Fruit fly (Drosophila melanogaster) S2 (cell line): Measurements from ENCODE around the gene TwdlN.

Experiments
- CG8478 ChIP-seq: fragments of >200 bp; optimal IDR thresholded peaks from 2 replicates; lab custom pipeline; 2018
- CTCF ChIP-seq, 2 experiments: fragments of >200 bp; optimal IDR thresholded peaks; 2 replicates each; lab custom pipeline; 2018

The TwdlN gene

DNA sequence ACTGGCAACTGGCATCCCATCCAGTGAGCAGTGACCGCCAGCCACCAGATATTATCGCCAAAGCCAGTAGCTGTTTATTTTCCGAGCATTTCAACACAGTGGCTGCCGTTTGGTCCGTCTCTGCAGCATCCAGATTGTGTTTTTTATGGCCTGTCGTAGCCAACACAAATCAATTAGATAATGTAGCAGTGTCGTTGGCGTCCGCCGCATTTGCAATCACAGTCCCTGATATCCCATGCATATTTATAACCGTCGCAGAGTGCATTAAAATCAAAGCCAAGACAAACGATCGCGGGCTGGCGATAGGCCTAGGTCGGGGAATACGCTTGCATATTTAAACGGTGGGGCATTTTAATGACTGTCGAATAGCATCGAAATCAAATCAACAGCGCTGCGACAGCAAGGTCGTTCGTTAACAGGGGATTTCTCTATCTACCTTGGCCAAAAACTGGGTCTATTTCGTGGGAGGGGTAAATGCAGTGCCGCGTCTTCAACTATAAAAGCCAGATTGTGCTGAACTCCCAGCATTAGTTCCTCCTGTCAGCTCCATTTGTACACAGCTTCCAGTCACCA, 7.9 kb downstream of the TwdlN start, which contains the start of gene TwdlD:
Gene TwdlD (plus strand): TSS at position 523 of the 573 bp plus-strand sequence.
- TF ChIP-seq CTCF (optimal IDR thresholded peaks at IDR 0.05; lab: Kevin White, UChicago), result no peak
- TF ChIP-seq CG8478 (lab: Kevin White, UChicago), result no peak

DNA sequence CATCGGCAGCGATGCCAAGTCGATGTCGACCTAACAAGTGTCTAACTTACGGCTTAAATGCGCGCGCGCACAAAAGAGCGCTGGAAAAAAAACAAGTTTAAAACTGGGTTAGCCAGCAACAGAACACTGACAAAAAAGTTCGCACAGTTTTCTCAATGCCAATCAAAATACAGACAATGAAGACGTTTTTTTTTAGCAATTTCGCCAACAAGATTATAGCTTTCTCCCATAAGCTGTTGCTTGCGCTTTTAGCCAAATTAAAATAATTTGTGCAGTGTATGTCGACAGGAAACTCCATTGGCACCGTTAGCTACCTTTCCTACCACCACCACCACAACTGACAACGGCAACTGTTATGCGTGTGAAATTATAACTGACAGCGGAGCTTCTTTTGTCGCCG, 22.9 kb downstream of the TwdlN start:
- TF ChIP-seq CG8478 (lab: Kevin White, UChicago) (no peak), CTCF (optimal IDR thresholded peaks at IDR 0.05; lab: Kevin White, UChicago) (no peak)

DNA sequence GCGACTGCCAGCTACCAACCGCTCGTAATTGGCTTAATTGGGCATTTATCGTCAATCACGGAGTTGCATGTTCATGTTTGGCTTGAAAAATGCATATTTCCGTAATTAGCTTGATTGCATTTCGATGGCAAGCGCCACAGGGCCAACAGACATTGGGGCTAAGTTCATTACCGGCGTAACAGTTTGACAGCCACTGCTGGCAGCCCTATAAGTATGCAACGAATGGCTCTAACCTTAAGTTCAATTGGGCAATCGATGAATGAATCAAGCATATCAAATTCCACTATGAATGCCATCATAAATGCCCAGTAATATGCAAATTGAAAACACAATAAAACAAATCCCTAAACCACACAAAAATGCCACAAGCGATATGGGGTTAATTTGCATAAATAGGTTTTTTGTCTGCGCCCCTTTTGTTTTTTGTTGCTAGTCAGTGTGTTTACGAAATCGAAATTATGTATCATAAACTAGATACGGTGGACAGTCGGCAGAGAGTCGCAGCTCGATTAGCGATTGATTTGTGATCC, 23.8 kb downstream of the TwdlN start:
- TF ChIP-seq CTCF (optimal IDR thresholded peaks at IDR 0.05; lab: Kevin White, UChicago), result no peak
- no peak for TF ChIP-seq CG8478 (lab: Kevin White, UChicago)

DNA sequence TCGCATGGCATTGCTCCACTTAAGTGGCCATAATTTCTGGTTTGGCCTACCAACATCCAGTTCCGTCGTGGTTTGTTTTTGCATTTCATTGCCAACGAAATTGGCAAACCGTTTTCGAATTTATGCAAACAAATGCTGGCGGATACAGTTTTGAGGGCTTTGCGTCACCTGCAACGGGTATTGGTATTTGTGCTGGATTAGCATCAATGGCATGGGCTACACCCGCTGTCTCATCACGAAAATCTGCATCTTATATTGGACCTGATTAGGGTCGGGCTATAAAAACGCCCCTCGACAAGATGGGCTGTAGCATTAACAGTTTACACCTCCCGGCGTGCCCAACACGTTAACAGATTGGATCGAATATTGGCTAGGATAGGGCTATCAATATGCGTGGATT, 24.5 kb downstream of the TwdlN start, which contains the start of gene Tb:
Gene Tb (plus strand): TSS at position 301 of the 400 bp plus-strand sequence.
- TF ChIP-seq CTCF (optimal IDR thresholded peaks at IDR 0.05; lab: Kevin White, UChicago), result no peak
- TF ChIP-seq CG8478 (lab: Kevin White, UChicago), result no peak

DNA sequence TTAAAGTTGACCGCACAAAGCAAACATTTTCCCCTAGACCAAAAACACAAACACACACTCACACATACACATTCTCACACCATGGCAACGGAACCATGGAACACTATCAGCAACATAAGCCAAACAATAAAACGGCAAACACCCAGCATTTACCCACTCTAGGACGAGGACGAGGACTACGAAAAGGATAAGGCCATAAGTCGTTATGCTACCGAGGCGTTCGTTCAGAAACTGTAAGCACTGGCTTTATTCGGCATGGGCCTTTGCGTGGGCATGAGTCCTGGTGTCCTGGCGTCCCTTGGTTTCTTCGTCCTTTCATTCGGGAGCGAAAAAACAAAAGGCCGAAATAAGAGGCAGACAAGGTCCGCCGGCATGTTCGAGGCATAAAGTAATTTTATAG, 38.6 kb downstream of the TwdlN start:
- TF ChIP-seq CG8478 (lab: Kevin White, UChicago), result no peak
- TF ChIP-seq CTCF (optimal IDR thresholded peaks at IDR 0.05; lab: Kevin White, UChicago), result no peak

DNA sequence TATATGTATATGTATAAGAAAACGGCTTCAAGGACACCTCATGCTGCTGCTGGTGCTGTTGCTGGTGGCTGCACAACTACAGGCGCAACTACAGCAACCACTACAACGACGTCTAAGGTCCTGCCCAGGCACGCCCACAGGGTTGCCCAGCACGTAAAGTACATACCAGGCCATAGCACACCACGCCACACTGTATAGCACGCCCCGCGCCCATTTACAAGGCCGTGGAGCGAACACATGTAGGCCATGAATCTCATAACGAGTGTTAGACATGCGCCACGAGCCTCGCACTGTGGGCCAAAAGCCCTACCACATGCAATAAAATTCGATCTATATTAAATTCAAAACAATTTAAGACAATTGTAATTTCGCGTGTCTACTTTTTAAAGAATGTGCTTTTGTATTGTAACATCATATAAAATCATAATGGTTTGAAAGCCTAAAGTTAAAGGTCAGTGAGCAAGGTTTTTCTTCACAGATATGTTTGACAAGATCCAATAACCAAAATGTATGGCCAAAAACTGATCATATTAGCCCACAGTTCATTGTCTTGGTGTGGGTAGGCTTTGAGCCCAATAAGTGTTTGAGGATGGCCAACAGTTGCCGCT, 40.0 kb downstream of the TwdlN start:
- TF ChIP-seq CTCF (optimal IDR thresholded peaks at IDR 0.05; lab: Kevin White, UChicago), result no peak
- TF ChIP-seq CG8478 (lab: Kevin White, UChicago), result no peak

DNA sequence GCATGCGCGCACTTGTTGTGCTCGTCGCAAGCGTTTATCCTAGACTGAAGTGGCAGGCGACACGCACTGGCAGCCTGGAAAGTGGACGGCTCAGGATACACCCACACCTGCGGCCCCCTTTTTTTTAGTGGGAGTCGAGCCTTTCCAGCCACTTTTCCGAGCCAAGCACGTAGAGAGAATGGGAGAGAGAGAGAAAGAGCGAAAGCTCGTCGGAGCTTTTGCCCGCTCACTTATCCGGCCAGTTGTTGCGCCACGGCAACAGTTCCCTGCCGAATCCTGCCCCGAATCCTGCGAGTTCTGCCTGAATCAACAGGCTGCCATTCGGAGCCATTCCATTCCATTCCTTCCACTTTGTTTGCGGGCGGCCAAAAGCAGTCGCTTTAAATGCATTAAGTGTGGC, 50.3 kb downstream of the TwdlN start, which contains the start of gene beat-VII:
Gene beat-VII (minus strand): TSS at position 20 of the 400 bp plus-strand sequence.
- TF ChIP-seq CG8478 (lab: Kevin White, UChicago), result no peak
- no peak for TF ChIP-seq CTCF (optimal IDR thresholded peaks at IDR 0.05; lab: Kevin White, UChicago)
